In genomic region chr2L:846167-846868, dm6 we compare ENCODE assay signal across 2 fruit fly cellular contexts.
TF ChIP-seq lines count a peak whose summit lies in the region.

No protein-coding gene starts in this region.

TF ChIP-seq in whole organism, embryonic, 481 proteins besides CTCF, POLR2A, EP300 and RAD21 (continued from another document and continues in another):
- TF ChIP-seq Max (GFP tag; optimal IDR thresholded peaks at IDR 0.05; lab: Kevin White, UChicago) (peak; percentile 5), Vsx1 (GFP tag; optimal IDR thresholded peaks at IDR 0.05; lab: Kevin White, UChicago) (peak; percentile 15), CG18011 (GFP tag; optimal IDR thresholded peaks at IDR 0.05; lab: Kevin White, UChicago) (no peak), fu2 (GFP tag; optimal IDR thresholded peaks at IDR 0.05; lab: Kevin White, UChicago) (peak; percentile 25), CG31365 (tag; optimal IDR thresholded peaks at IDR 0.05; lab: Kevin White, UChicago) (peak; percentile 43), Meics (GFP tag; optimal IDR thresholded peaks at IDR 0.05; lab: Kevin White, UChicago) (peak; percentile 26), caup (GFP tag; optimal IDR thresholded peaks at IDR 0.05; lab: Kevin White, UChicago; ENCODE audit: severe bottlenecking) (no peak), CG1233 (GFP tag; optimal IDR thresholded peaks at IDR 0.05; lab: Kevin White, UChicago) (no peak), salm (tag; optimal IDR thresholded peaks at IDR 0.05; lab: Kevin White, UChicago) (peak; percentile 25), Opbp (GFP tag; IDR thresholded peaks at IDR 0.05; lab: Robert Waterston, UW; ENCODE audit: partially characterized antibody) (no peak), CG2116 (GFP tag; optimal IDR thresholded peaks at IDR 0.05; lab: Kevin White, UChicago) (peak; percentile 23), cg (GFP tag; optimal IDR thresholded peaks at IDR 0.05; lab: Kevin White, UChicago) (no peak), CG6654 (GFP tag; optimal IDR thresholded peaks at IDR 0.05; lab: Kevin White, UChicago) (peak; percentile 22), grn (GFP tag; optimal IDR thresholded peaks at IDR 0.05; lab: Kevin White, UChicago) (no peak), unpg (GFP tag; optimal IDR thresholded peaks at IDR 0.05; lab: Kevin White, UChicago) (peak; percentile 71), zfh1 (GFP tag; IDR thresholded peaks at IDR 0.05; lab: Robert Waterston, UW) (0 out of 3 replicates have a peak, but pooled peaks have one; percentile 5), HLH54F (GFP tag; optimal IDR thresholded peaks at IDR 0.05; lab: Kevin White, UChicago) (peak; percentile 38), H2.0 (GFP tag; IDR thresholded peaks at IDR 0.05; lab: Robert Waterston, UW) (peak; percentile 51), Camta (GFP tag; optimal IDR thresholded peaks at IDR 0.05; lab: Kevin White, UChicago) (peak; percentile 73), lilli (GFP tag; optimal IDR thresholded peaks at IDR 0.05; lab: Kevin White, UChicago) (peak; percentile 49), run (tag; optimal IDR thresholded peaks at IDR 0.05; lab: Kevin White, UChicago) (peak; percentile 38), CG11093 (GFP tag; IDR thresholded peaks at IDR 0.05; lab: Robert Waterston, UW) (peak; percentile 63; the same call in 2 of the 3 replicates), CG2875 (GFP tag; optimal IDR thresholded peaks at IDR 0.05; lab: Kevin White, UChicago) (peak; percentile 56), ac (GFP tag; optimal IDR thresholded peaks at IDR 0.05; lab: Kevin White, UChicago) (no peak), CG4617 (GFP tag; optimal IDR thresholded peaks at IDR 0.05; lab: Kevin White, UChicago; ENCODE audit: borderline replicate concordance) (no peak), slp2 (GFP tag; optimal IDR thresholded peaks at IDR 0.05; lab: Kevin White, UChicago) (peak; percentile 62), CG3281 (GFP tag; optimal IDR thresholded peaks at IDR 0.05; lab: Kevin White, UChicago) (peak; percentile 55), CG18619 (GFP tag; optimal IDR thresholded peaks at IDR 0.05; lab: Kevin White, UChicago) (peak; percentile 50), ttk (GFP tag; IDR thresholded peaks at IDR 0.05; lab: Robert Waterston, UW) (peak; percentile 39), CG8765 (GFP tag; IDR thresholded peaks at IDR 0.05; lab: Robert Waterston, UW) (no peak), btn (GFP tag; optimal IDR thresholded peaks at IDR 0.05; lab: Kevin White, UChicago) (peak; percentile 48), fd64A (GFP tag; optimal IDR thresholded peaks at IDR 0.05; lab: Kevin White, UChicago) (no peak), fd3F (GFP tag; optimal IDR thresholded peaks at IDR 0.05; lab: Kevin White, UChicago) (no peak), CG17568 (GFP tag; optimal IDR thresholded peaks at IDR 0.05; lab: Kevin White, UChicago) (peak; percentile 48), HLHmδ (GFP tag; optimal IDR thresholded peaks at IDR 0.05; lab: Kevin White, UChicago) (no peak), mam (GFP tag; optimal IDR thresholded peaks at IDR 0.05; lab: Kevin White, UChicago) (peak; percentile 54), Ets65A (GFP tag; lab: Kevin White, UChicago) (peak; percentile 94), Hr51 (GFP tag; optimal IDR thresholded peaks at IDR 0.05; lab: Kevin White, UChicago) (peak; percentile 28 to 80), gcm2 (GFP tag; optimal IDR thresholded peaks at IDR 0.05; lab: Kevin White, UChicago) (peak; percentile 0), prd (optimal IDR thresholded peaks at IDR 0.05; lab: Kevin White, UChicago) (no peak), prd (GFP tag; IDR thresholded peaks at IDR 0.05; lab: Robert Waterston, UW) (peak; percentile 62; the same call in 2 of the 3 replicates), ind (GFP tag; optimal IDR thresholded peaks at IDR 0.05; lab: Kevin White, UChicago) (peak; percentile 70), shn (GFP tag; optimal IDR thresholded peaks at IDR 0.05; lab: Kevin White, UChicago) (peak; percentile 53), Dip2 (GFP tag; IDR thresholded peaks at IDR 0.05; lab: Robert Waterston, UW) (no peak), CG12391 (tag; optimal IDR thresholded peaks at IDR 0.05; lab: Kevin White, UChicago) (peak; percentile 55), wor (GFP tag; IDR thresholded peaks at IDR 0.05; lab: Robert Waterston, UW) (peak; percentile 68), Xbp1 (GFP tag; optimal IDR thresholded peaks at IDR 0.05; lab: Kevin White, UChicago) (peak; percentile 48), CG18262 (tag; optimal IDR thresholded peaks at IDR 0.05; lab: Kevin White, UChicago) (peak; percentile 76), CG7786 (GFP tag; optimal IDR thresholded peaks at IDR 0.05; lab: Kevin White, UChicago) (peak; percentile 60), aop (GFP tag; IDR thresholded peaks at IDR 0.05; lab: Robert Waterston, UW) (0 out of 2 replicates have a peak, but pooled peaks have one; percentile 38), CG16779 (GFP tag; IDR thresholded peaks at IDR 0.05; lab: Robert Waterston, UW) (no peak), CG18476 (GFP tag; optimal IDR thresholded peaks at IDR 0.05; lab: Kevin White, UChicago) (peak; percentile 38), CG9437 (GFP tag; optimal IDR thresholded peaks at IDR 0.05; lab: Kevin White, UChicago) (peak; percentile 52), ems (GFP tag; optimal IDR thresholded peaks at IDR 0.05; lab: Kevin White, UChicago) (peak; percentile 41), az2 (GFP tag; optimal IDR thresholded peaks at IDR 0.05; lab: Kevin White, UChicago) (peak; percentile 68), lola (GFP tag; optimal IDR thresholded peaks at IDR 0.05; lab: Kevin White, UChicago) (peak in 1 of 3 experiments; percentile 19), nmo (GFP tag; optimal IDR thresholded peaks at IDR 0.05; lab: Kevin White, UChicago) (peak; percentile 77), p53 (GFP tag; optimal IDR thresholded peaks at IDR 0.05; lab: Kevin White, UChicago) (peak; percentile 35), Gsc (GFP tag; IDR thresholded peaks at IDR 0.05; lab: Robert Waterston, UW) (no peak), Sry-δ (GFP tag; optimal IDR thresholded peaks at IDR 0.05; lab: Kevin White, UChicago) (peak; percentile 23), Dip3 (GFP tag; optimal IDR thresholded peaks at IDR 0.05; lab: Kevin White, UChicago) (peak; percentile 17), Lim3 (GFP tag; IDR thresholded peaks at IDR 0.05; lab: Robert Waterston, UW) (no peak), hkb (optimal IDR thresholded peaks at IDR 0.05; lab: Kevin White, UChicago) (no peak), hkb (GFP tag; IDR thresholded peaks at IDR 0.05; lab: Robert Waterston, UW) (peak; percentile 31; the same call in 1 of the 2 replicates), phol (tag; optimal IDR thresholded peaks at IDR 0.05; lab: Kevin White, UChicago) (peak; percentile 81)

TF ChIP-seq in whole organism, prepupa, 60 proteins besides CTCF, POLR2A, EP300 and RAD21 (continued from another document):
- TF ChIP-seq CG10669 (GFP tag; optimal IDR thresholded peaks at IDR 0.05; lab: Kevin White, UChicago): peak; percentile 24
- peak; percentile 56 for TF ChIP-seq CG34406 (GFP tag; optimal IDR thresholded peaks at IDR 0.05; lab: Kevin White, UChicago)
- TF ChIP-seq Gug (GFP tag; IDR thresholded peaks at IDR 0.05; lab: Robert Waterston, UW): peak; percentile 67
- no peak for TF ChIP-seq CG9139 (GFP tag; optimal IDR thresholded peaks at IDR 0.05; lab: Kevin White, UChicago)
- TF ChIP-seq lz (GFP tag; optimal IDR thresholded peaks at IDR 0.05; lab: Kevin White, UChicago): peak; percentile 65
- TF ChIP-seq salr (GFP tag; optimal IDR thresholded peaks at IDR 0.05; lab: Kevin White, UChicago): peak in 1 of 2 experiments; percentile 22
- peak; percentile 68; the same call in 2 of the 3 replicates for TF ChIP-seq CG8119 (GFP tag; IDR thresholded peaks at IDR 0.05; lab: Robert Waterston, UW)
- peak; percentile 47 for TF ChIP-seq CG11762 (GFP tag; optimal IDR thresholded peaks at IDR 0.05; lab: Kevin White, UChicago; ENCODE audit: insufficient read depth)
- peak; percentile 85 for TF ChIP-seq CG15336 (GFP tag; IDR thresholded peaks at IDR 0.05; lab: Robert Waterston, UW)
- peak; percentile 66 for TF ChIP-seq Sox102F (GFP tag; optimal IDR thresholded peaks at IDR 0.05; lab: Kevin White, UChicago)
- TF ChIP-seq fkh (GFP tag; optimal IDR thresholded peaks at IDR 0.05; lab: Kevin White, UChicago): peak; percentile 12
- peak; percentile 70 for TF ChIP-seq CG6163 (GFP tag; IDR thresholded peaks at IDR 0.05; lab: Robert Waterston, UW)
- TF ChIP-seq fd59A (GFP tag; optimal IDR thresholded peaks at IDR 0.05; lab: Kevin White, UChicago): peak; percentile 1
- TF ChIP-seq eg (GFP tag; IDR thresholded peaks at IDR 0.05; lab: Robert Waterston, UW): peak; percentile 73
- TF ChIP-seq Ets21C (GFP tag; optimal IDR thresholded peaks at IDR 0.05; lab: Kevin White, UChicago): peak; percentile 49
- TF ChIP-seq CG6276 (GFP tag; optimal IDR thresholded peaks at IDR 0.05; lab: Kevin White, UChicago): peak; percentile 78
- TF ChIP-seq CG1621 (tag; optimal IDR thresholded peaks at IDR 0.05; lab: Kevin White, UChicago): peak; percentile 14
- peak; percentile 73 for TF ChIP-seq acj6 (GFP tag; optimal IDR thresholded peaks at IDR 0.05; lab: Kevin White, UChicago)
- TF ChIP-seq CG10631 (GFP tag; optimal IDR thresholded peaks at IDR 0.05; lab: Kevin White, UChicago): peak; percentile 32
- no peak for TF ChIP-seq Ets96B (tag; optimal IDR thresholded peaks at IDR 0.05; lab: Kevin White, UChicago)
- TF ChIP-seq CG11294 (GFP tag; IDR thresholded peaks at IDR 0.05; lab: Robert Waterston, UW): peak; percentile 45; the same call in 1 of the 2 replicates
- peak; percentile 6 for TF ChIP-seq CG11902 (GFP tag; optimal IDR thresholded peaks at IDR 0.05; lab: Kevin White, UChicago)
- peak; percentile 24 for TF ChIP-seq Sox14 (GFP tag; optimal IDR thresholded peaks at IDR 0.05; lab: Kevin White, UChicago)
- TF ChIP-seq topi (GFP tag; optimal IDR thresholded peaks at IDR 0.05; lab: Kevin White, UChicago): peak; percentile 61
- TF ChIP-seq CG8319 (GFP tag; optimal IDR thresholded peaks at IDR 0.05; lab: Kevin White, UChicago): peak; percentile 28
- peak; percentile 66 for TF ChIP-seq Hr39 (GFP tag; optimal IDR thresholded peaks at IDR 0.05; lab: Kevin White, UChicago)
- TF ChIP-seq dac (GFP tag; optimal IDR thresholded peaks at IDR 0.05; lab: Kevin White, UChicago): peak; percentile 70
- TF ChIP-seq Hr4 (GFP tag; optimal IDR thresholded peaks at IDR 0.05; lab: Kevin White, UChicago): peak; percentile 90
- peak; percentile 30 for TF ChIP-seq Eip75B (GFP tag; optimal IDR thresholded peaks at IDR 0.05; lab: Kevin White, UChicago)
- no peak for TF ChIP-seq Eip93F (GFP tag; optimal IDR thresholded peaks at IDR 0.05; lab: Kevin White, UChicago)
- TF ChIP-seq net (GFP tag; optimal IDR thresholded peaks at IDR 0.05; lab: Kevin White, UChicago): peak; percentile 61
- TF ChIP-seq CG3032 (tag; optimal IDR thresholded peaks at IDR 0.05; lab: Kevin White, UChicago): peak; percentile 17
- TF ChIP-seq CG6792 (GFP tag; optimal IDR thresholded peaks at IDR 0.05; lab: Kevin White, UChicago): peak; percentile 47
- peak; percentile 13 for TF ChIP-seq CG8632 (GFP tag; optimal IDR thresholded peaks at IDR 0.05; lab: Kevin White, UChicago)
- no peak for TF ChIP-seq CG6808 (GFP tag; optimal IDR thresholded peaks at IDR 0.05; lab: Kevin White, UChicago)
- TF ChIP-seq Eip78C (GFP tag; lab: Kevin White, UChicago): peak; percentile 90
- peak; percentile 21 for TF ChIP-seq Sox15 (GFP tag; optimal IDR thresholded peaks at IDR 0.05; lab: Kevin White, UChicago)
- TF ChIP-seq ss (GFP tag; optimal IDR thresholded peaks at IDR 0.05; lab: Kevin White, UChicago): no peak
- TF ChIP-seq CG31627 (GFP tag; optimal IDR thresholded peaks at IDR 0.05; lab: Kevin White, UChicago): peak; percentile 69
TF ChIP-seq in whole organism, prepupa: peak in this region for 51.
